Fruit fly (Drosophila melanogaster) whole organism, embryonic: ENCODE data around the gene nuf.

ENCODE experiments used
- CG10431 ChIP-seq: fragments of 200-800 bp; sonication (Bioruptor generic); optimal IDR thresholded peaks from 3 replicates; lab custom pipeline; 2018; ENCODE audit warnings: missing biosample characterization, mild to moderate bottlenecking, missing genetic modification characterization
- CG12299 ChIP-seq: fragments of 200-800 bp; sonication (Bioruptor generic); optimal IDR thresholded peaks from 2 replicates; lab custom pipeline; 2018; ENCODE audit warnings: missing biosample characterization, mild to moderate bottlenecking, missing genetic modification characterization
- CG13296 ChIP-seq: fragments of 200-800 bp; sonication (Bioruptor generic); optimal IDR thresholded peaks from 3 replicates; lab custom pipeline; 2018; ENCODE audit warnings: missing biosample characterization, mild to moderate bottlenecking, missing genetic modification characterization
- CG17385 ChIP-seq: fragments of 200-800 bp; sonication (Bioruptor generic); optimal IDR thresholded peaks from 3 replicates; lab custom pipeline; 2018; ENCODE audit warnings: missing biosample characterization, mild to moderate bottlenecking, missing genetic modification characterization
- CG2199 ChIP-seq: fragments of 200-800 bp; sonication (Bioruptor generic); IDR thresholded peaks from 3 replicates; pipeline ENCODE4 v1.3.6; 2022; ENCODE audit warnings: missing biosample characterization, missing genetic modification characterization
- CG31388 ChIP-seq: fragments of 200-800 bp; sonication (Bioruptor generic); optimal IDR thresholded peaks from 2 replicates; lab custom pipeline; 2016; ENCODE audit warnings: missing biosample characterization, missing genetic modification characterization
- CG42726 ChIP-seq: fragments of 200-800 bp; sonication (Bioruptor generic); IDR thresholded peaks from 2 replicates; pipeline ENCODE4 v1.3.6; 2022; ENCODE audit warnings: missing biosample characterization, missing genetic modification characterization; ENCODE audit not compliant: partially characterized antibody
- CG6254 ChIP-seq: fragments of 200-800 bp; sonication (Bioruptor generic); optimal IDR thresholded peaks from 3 replicates; lab custom pipeline; 2017; ENCODE audit warnings: mild to moderate bottlenecking, missing biosample characterization, missing genetic modification reagents, missing genetic modification characterization
- CG7271 ChIP-seq: fragments of 200-800 bp; sonication (Bioruptor generic); optimal IDR thresholded peaks from 2 replicates; lab custom pipeline; 2018; ENCODE audit warnings: missing biosample characterization, mild to moderate bottlenecking, missing genetic modification characterization, moderate library complexity
- CG7786 ChIP-seq: fragments of 200-800 bp; sonication (Bioruptor generic); optimal IDR thresholded peaks from 2 replicates; lab custom pipeline; 2016; ENCODE audit warnings: missing biosample characterization, missing genetic modification characterization
- CG7987 ChIP-seq: fragments of 200-800 bp; sonication (Bioruptor generic); optimal IDR thresholded peaks from 2 replicates; lab custom pipeline; 2018; ENCODE audit warnings: missing biosample characterization, mild to moderate bottlenecking, missing genetic modification characterization, moderate library complexity
- CG9817 ChIP-seq: fragments of 200-800 bp; sonication (Bioruptor generic); optimal IDR thresholded peaks from 2 replicates; lab custom pipeline; 2018; ENCODE audit warnings: missing biosample characterization, mild to moderate bottlenecking, missing genetic modification characterization, moderate library complexity
- CoRest ChIP-seq: fragments of 200-800 bp; sonication (Bioruptor generic); optimal IDR thresholded peaks from 3 replicates; lab custom pipeline; 2018; ENCODE audit warnings: missing biosample characterization, mild to moderate bottlenecking, missing genetic modification characterization, moderate library complexity
- Dip3 ChIP-seq: fragments of 200-800 bp; sonication (Bioruptor generic); optimal IDR thresholded peaks from 3 replicates; lab custom pipeline; 2016; ENCODE audit warnings: missing biosample characterization, missing genetic modification characterization
- GATAe ChIP-seq: fragments of 200-800 bp; sonication (Bioruptor generic); conservative IDR thresholded peaks from 2 replicates; pipeline ENCODE4 v1.3.6; 2022; ENCODE audit warnings: missing biosample characterization, missing genetic modification characterization
- HHEX ChIP-seq: fragments of 200-800 bp; sonication (Bioruptor generic); optimal IDR thresholded peaks from 3 replicates; lab custom pipeline; 2017; ENCODE audit warnings: missing biosample characterization, mild to moderate bottlenecking, missing genetic modification characterization, missing genetic modification reagents
- HmgD ChIP-seq: fragments of 200-800 bp; sonication (Bioruptor generic); optimal IDR thresholded peaks from 3 replicates; lab custom pipeline; 2016; ENCODE audit warnings: missing biosample characterization, missing genetic modification characterization
- Neu2 ChIP-seq: fragments of 200-800 bp; sonication (Bioruptor generic); optimal IDR thresholded peaks from 3 replicates; lab custom pipeline; 2016; ENCODE audit warnings: missing biosample characterization, missing genetic modification characterization, borderline replicate concordance
- Side ChIP-seq: fragments of 200-800 bp; sonication (Bioruptor generic); optimal IDR thresholded peaks from 2 replicates; lab custom pipeline; 2016; ENCODE audit warnings: missing biosample characterization, missing genetic modification characterization
- Sox100B ChIP-seq: fragments of 200-800 bp; sonication (Bioruptor generic); optimal IDR thresholded peaks from 3 replicates; lab custom pipeline; 2018; ENCODE audit warnings: missing biosample characterization, mild to moderate bottlenecking, missing genetic modification characterization
- Spps ChIP-seq: fragments of 200-800 bp; sonication (Bioruptor generic); optimal IDR thresholded peaks from 2 replicates; lab custom pipeline; 2018; ENCODE audit warnings: missing biosample characterization, mild to moderate bottlenecking, missing genetic modification characterization
- TFAM ChIP-seq: fragments of 200-800 bp; sonication (Bioruptor generic); optimal IDR thresholded peaks from 2 replicates; lab custom pipeline; 2017; ENCODE audit warnings: missing biosample characterization, missing genetic modification characterization, inconsistent platforms
- cas ChIP-seq: fragments of 200-800 bp; sonication (Bioruptor generic); IDR thresholded peaks from 2 replicates; pipeline ENCODE4 v1.3.6; 2022; ENCODE audit warnings: missing biosample characterization, missing genetic modification characterization
- cato ChIP-seq: fragments of 200-800 bp; sonication (Bioruptor generic); optimal IDR thresholded peaks from 2 replicates; lab custom pipeline; 2016; ENCODE audit warnings: missing biosample characterization, missing genetic modification characterization, borderline replicate concordance
- dimm ChIP-seq: fragments of 200-800 bp; sonication (Bioruptor generic); IDR thresholded peaks from 2 replicates; pipeline ENCODE4 v1.3.6; 2022; ENCODE audit warnings: missing biosample characterization, missing genetic modification characterization
- dmrt11E ChIP-seq: fragments of 200-800 bp; sonication (Bioruptor generic); optimal IDR thresholded peaks from 3 replicates; lab custom pipeline; 2018; ENCODE audit warnings: missing biosample characterization, mild to moderate bottlenecking, missing genetic modification characterization, moderate library complexity
- ewg ChIP-seq: fragments of 200-800 bp; sonication (Bioruptor generic); optimal IDR thresholded peaks from 3 replicates; lab custom pipeline; 2017; ENCODE audit warnings: mild to moderate bottlenecking, missing biosample characterization, missing genetic modification reagents, missing genetic modification characterization
- fd102C ChIP-seq: fragments of 200-800 bp; sonication (Bioruptor generic); optimal IDR thresholded peaks from 2 replicates; lab custom pipeline; 2018; ENCODE audit warnings: missing biosample characterization, mild to moderate bottlenecking, missing genetic modification characterization, moderate library complexity
- ftz-f1 ChIP-seq: fragments of 200-800 bp; sonication (Bioruptor generic); optimal IDR thresholded peaks from 2 replicates; lab custom pipeline; 2016; ENCODE audit warnings: missing biosample characterization, missing genetic modification characterization
- gcm ChIP-seq: fragments of 200-800 bp; sonication (Bioruptor generic); optimal IDR thresholded peaks from 2 replicates; lab custom pipeline; 2019; ENCODE audit warnings: missing biosample characterization, mild to moderate bottlenecking, missing genetic modification characterization, moderate library complexity
- ham ChIP-seq: fragments of 200-800 bp; sonication (Bioruptor generic); IDR thresholded peaks from 2 replicates; pipeline ENCODE4 v1.3.6; 2022; ENCODE audit warnings: missing biosample characterization, missing genetic modification characterization
- knrl ChIP-seq: fragments of 200-800 bp; sonication (Bioruptor generic); IDR thresholded peaks from 3 replicates; pipeline ENCODE4 v1.3.6; 2022; ENCODE audit warnings: missing biosample characterization, missing genetic modification characterization; ENCODE audit not compliant: partially characterized antibody
- maf-S ChIP-seq: fragments of 200-800 bp; sonication (Bioruptor generic); optimal IDR thresholded peaks from 2 replicates; lab custom pipeline; 2016; ENCODE audit warnings: missing biosample characterization, missing genetic modification characterization
- pnt ChIP-seq: fragments of 200-800 bp; sonication (Bioruptor generic); optimal IDR thresholded peaks from 3 replicates; lab custom pipeline; 2016; ENCODE audit warnings: missing biosample characterization, missing genetic modification characterization
- pros ChIP-seq: fragments of 200-800 bp; sonication (Bioruptor generic); optimal IDR thresholded peaks from 3 replicates; lab custom pipeline; 2019; ENCODE audit warnings: missing biosample characterization, mild to moderate bottlenecking, missing genetic modification characterization, moderate library complexity
- schlank ChIP-seq: fragments of 200-800 bp; sonication (Bioruptor generic); optimal IDR thresholded peaks from 2 replicates; lab custom pipeline; 2018; ENCODE audit warnings: missing biosample characterization, mild to moderate bottlenecking, missing genetic modification characterization
- stwl ChIP-seq: fragments of 200-800 bp; sonication (Bioruptor generic); optimal IDR thresholded peaks from 3 replicates; lab custom pipeline; 2018; ENCODE audit warnings: missing biosample characterization, mild to moderate bottlenecking, missing genetic modification characterization, moderate library complexity
- unpg ChIP-seq: fragments of 200-800 bp; sonication (Bioruptor generic); optimal IDR thresholded peaks from 3 replicates; lab custom pipeline; 2018; ENCODE audit warnings: missing biosample characterization, mild to moderate bottlenecking, missing genetic modification characterization, moderate library complexity
- vnd ChIP-seq: fragments of 200-800 bp; sonication (Bioruptor generic); IDR thresholded peaks from 3 replicates; pipeline ENCODE4 v1.3.6; 2022; ENCODE audit warnings: missing biosample characterization, missing genetic modification characterization; ENCODE audit not compliant: partially characterized antibody
- zf30C ChIP-seq: fragments of 200-800 bp; sonication (Bioruptor generic); optimal IDR thresholded peaks from 3 replicates; lab custom pipeline; 2018; ENCODE audit warnings: missing biosample characterization, mild to moderate bottlenecking, missing genetic modification characterization
- zfh1 ChIP-seq: fragments of 200-800 bp; sonication (Bioruptor generic); IDR thresholded peaks from 3 replicates; pipeline ENCODE4 v1.3.6; 2022; ENCODE audit warnings: missing biosample characterization, missing genetic modification characterization

The nuf gene

DNA sequence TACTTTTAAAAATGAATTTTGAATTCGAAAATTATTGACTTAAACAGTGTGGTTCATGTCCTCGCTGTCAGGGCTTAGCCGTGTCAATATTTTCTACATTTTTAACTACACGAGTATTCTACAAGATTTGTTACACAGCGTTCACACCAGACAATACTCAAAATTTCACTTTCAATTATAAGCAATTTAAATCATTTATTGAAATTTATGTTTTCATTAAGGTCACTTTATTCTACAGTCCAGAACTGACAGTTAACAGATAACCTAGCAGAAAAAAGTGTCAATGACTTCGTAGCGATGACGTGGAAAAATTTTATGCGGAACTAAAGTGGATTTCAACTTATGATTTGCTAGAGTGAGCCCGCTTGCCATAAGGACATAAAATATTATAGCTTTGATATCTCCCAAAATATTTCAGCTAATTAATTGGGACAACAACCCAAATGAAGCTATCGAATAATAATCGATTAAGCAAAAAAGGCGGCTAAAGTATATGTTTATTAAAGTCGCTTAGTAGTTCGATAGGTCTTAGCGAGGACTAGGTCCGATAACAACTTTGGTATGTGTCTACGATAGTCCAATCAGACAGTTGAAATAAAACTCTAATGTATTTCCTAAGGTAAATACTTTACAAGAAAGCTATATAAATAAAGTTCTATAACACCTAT is 579 bp upstream of the nuf start (continued):
- TF ChIP-seq ftz-f1 (GFP tag; lab: Kevin White, UChicago) (no peak), Spps (no peak), CoRest (peak; percentile 44), schlank (tag; lab: Kevin White, UChicago) (no peak), dimm (GFP tag; lab: Robert Waterston, UW) (no peak), CG7987 (GFP tag; lab: Kevin White, UChicago) (peak; percentile 7), HHEX (GFP tag; lab: Kevin White, UChicago) (peak; percentile 46), CG17385 (GFP tag; lab: Kevin White, UChicago) (peak; percentile 27), CG2199 (GFP tag; lab: Robert Waterston, UW) (peak; percentile 50; the same call in 1 of the 3 replicates), CG12299 (tag; lab: Kevin White, UChicago) (no peak), dmrt11E (peak; percentile 39), knrl (GFP tag; lab: Robert Waterston, UW) (peak; percentile 27; the same call in 2 of the 3 replicates), Dip3 (GFP tag; lab: Kevin White, UChicago) (peak; percentile 37), cas (no peak), GATAe (GFP tag; lab: Robert Waterston, UW) (no peak), stwl (tag; lab: Kevin White, UChicago) (no peak), pnt (GFP tag; lab: Kevin White, UChicago) (no peak), Sox100B (GFP tag; lab: Kevin White, UChicago) (peak; percentile 26), unpg (no peak), CG10431 (no peak), zf30C (GFP tag; lab: Kevin White, UChicago) (no peak), CG7271 (no peak), ham (GFP tag; lab: Robert Waterston, UW) (no peak), CG9817 (no peak), vnd (GFP tag; lab: Robert Waterston, UW) (no peak), cato (GFP tag; lab: Kevin White, UChicago) (no peak), TFAM (no peak), Neu2 (GFP tag; lab: Kevin White, UChicago) (no peak), CG31388 (no peak), Side (peak; percentile 40), CG7786 (GFP tag; lab: Kevin White, UChicago) (peak; percentile 17), maf-S (GFP tag; lab: Kevin White, UChicago) (no peak), gcm (GFP tag; lab: Kevin White, UChicago) (no peak), CG42726 (GFP tag; lab: Robert Waterston, UW) (peak; percentile 43; the same call in 1 of the 2 replicates), CG13296 (GFP tag; lab: Kevin White, UChicago) (peak; percentile 24), pros (GFP tag; lab: Kevin White, UChicago) (no peak), CG6254 (GFP tag; lab: Kevin White, UChicago) (peak; percentile 6), HmgD (GFP tag; lab: Kevin White, UChicago) (peak; percentile 73), fd102C (GFP tag; lab: Kevin White, UChicago) (no peak), ewg (GFP tag; lab: Kevin White, UChicago) (no peak), zfh1 (GFP tag; lab: Robert Waterston, UW) (peak; percentile 40; the same call in 1 of the 3 replicates)
